Fruit fly (Drosophila melanogaster) whole organism, wandering third instar larva: ENCODE measurements around the gene CG44261.

Source experiments
- Dfd ChIP-seq: fragments of >200 bp; optimal IDR thresholded peaks from 2 replicates; lab custom pipeline; 2017; ENCODE audit warnings: missing biosample characterization, missing genetic modification characterization
- Hr78 ChIP-seq: fragments of >200 bp; optimal IDR thresholded peaks from 2 replicates; lab custom pipeline; 2017; ENCODE audit warnings: missing biosample characterization, missing genetic modification characterization
- dsf ChIP-seq: sonication (Bioruptor generic); optimal IDR thresholded peaks from 2 replicates; lab custom pipeline; 2016; ENCODE audit warnings: missing biosample characterization, missing genetic modification characterization, borderline replicate concordance
- pan ChIP-seq: fragments of >200 bp; optimal IDR thresholded peaks from 2 replicates; lab custom pipeline; 2017
- tai ChIP-seq: sonication (Bioruptor generic); optimal IDR thresholded peaks from 2 replicates; lab custom pipeline; 2016; ENCODE audit warnings: missing biosample characterization, missing genetic modification characterization
- usp ChIP-seq: fragments of >200 bp; optimal IDR thresholded peaks from 2 replicates; lab custom pipeline; 2017; ENCODE audit warnings: missing biosample characterization, missing genetic modification characterization

DNA sequence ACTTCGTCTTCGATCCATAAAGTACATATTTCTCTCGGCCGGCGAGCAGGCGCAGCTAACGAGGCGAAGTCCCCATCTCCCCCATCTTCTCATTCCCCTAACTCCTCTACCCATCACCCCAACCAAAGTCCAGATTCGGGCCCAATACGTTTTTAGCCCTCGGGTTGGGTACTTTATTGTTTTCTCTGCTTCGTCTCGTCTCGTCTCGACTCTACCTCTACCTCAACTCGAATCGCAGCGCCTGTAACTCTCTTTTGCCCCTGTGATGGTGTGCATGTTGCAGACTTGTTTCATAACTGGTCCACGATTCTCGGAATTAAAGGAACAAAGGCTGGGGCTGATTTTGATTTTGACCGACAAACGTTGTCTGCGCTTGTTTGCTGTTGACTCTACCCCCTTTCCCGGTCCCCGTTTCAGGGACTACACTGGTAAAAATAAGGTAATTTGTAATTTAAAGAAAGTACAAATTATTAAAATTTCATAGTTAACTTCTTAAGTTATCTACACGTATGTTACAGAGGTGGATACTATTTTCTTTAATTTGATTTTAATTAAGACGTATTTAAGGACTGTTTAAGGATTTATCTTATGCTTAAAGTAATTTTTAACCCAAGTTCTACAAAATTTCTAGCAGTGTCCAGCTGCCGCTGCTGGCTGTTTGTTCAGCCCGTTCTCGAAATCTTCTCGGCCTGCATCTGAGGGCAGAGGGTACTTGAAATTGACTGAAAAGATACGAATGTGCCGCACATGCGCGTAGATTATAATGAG lies 29.1 kb downstream of the CG44261 start:
- TF ChIP-seq Dfd (no peak), pan (no peak), tai (GFP tag; lab: Kevin White, UChicago) (peak; percentile 71), usp (GFP tag; lab: Kevin White, UChicago) (no peak), Hr78 (no peak), dsf (GFP tag; lab: Kevin White, UChicago) (peak; percentile 61)
